Fruit fly (Drosophila melanogaster): ENCODE measurements around the gene Set8.

DNA sequence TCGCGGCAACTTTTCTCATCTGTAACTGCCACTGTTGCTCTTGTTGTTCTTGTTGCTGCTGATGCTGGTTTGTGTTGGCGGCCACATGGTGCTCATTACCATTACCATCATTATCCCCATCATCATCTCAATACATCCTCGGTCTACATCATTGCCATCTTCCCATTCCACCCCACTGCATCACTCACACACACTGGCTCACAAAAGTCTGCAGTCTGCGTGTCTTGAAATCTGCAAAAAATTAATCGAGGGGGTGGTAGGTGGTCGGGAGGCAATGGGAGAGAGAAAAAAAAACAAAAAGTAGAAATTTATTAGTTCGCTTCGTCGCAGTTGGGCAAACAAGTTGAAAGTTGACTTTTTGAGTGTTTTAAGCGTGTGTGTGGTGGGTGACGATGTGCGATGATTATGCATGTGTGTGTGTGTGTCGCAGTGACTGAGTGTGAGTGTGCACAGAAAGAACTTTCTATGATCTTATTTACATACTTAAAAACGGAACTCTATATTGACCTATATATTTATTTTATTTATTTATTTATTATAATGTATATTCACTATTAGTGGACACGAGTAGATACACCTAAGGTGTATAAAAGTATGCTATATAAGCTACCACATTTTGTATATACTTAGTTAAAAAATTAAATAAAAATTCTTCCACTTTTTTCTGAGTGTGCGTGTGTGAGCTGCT lies 36.4 kb upstream of the Set8 start:
- TF ChIP-seq gl (tag; optimal IDR thresholded peaks at IDR 0.05), result no peak
- TF ChIP-seq CG4496 (GFP tag; IDR thresholded peaks at IDR 0.05), result peak; percentile 46; the same call in 1 of the 3 replicates
- no peak for TF ChIP-seq EcR (GFP tag; optimal IDR thresholded peaks at IDR 0.05)
- no peak for TF ChIP-seq D1 (tag; optimal IDR thresholded peaks at IDR 0.05)
- no peak for TF ChIP-seq fd96Ca (GFP tag; IDR thresholded peaks at IDR 0.05)
